Worm (Caenorhabditis elegans) whole organism, L4 larva: ENCODE measurements around the gene K01D12.8.

ENCODE experiments used
- F44E2.7 ChIP-seq: fragments of 200-800 bp; sonication (Bioruptor generic); IDR thresholded peaks from 2 replicates; pipeline ENCODE4 v2.1.2; 2022; ENCODE audit warnings: missing genetic modification characterization, missing compliant biosample characterization
- ZK337.2 ChIP-seq: fragments of 200-800 bp; sonication (Bioruptor generic); IDR thresholded peaks from 2 replicates; pipeline ENCODE4 v1.3.6; 2022; ENCODE audit warnings: missing genetic modification reagents, missing genetic modification characterization, missing compliant biosample characterization
- ama-1 ChIP-seq: fragments of 150-350 bp; optimal IDR thresholded peaks from 2 replicates; lab custom pipeline; 2014; ENCODE audit warnings: inconsistent platforms, mixed read lengths
- dmd-9 ChIP-seq: fragments of 200-800 bp; sonication (Bioruptor generic); IDR thresholded peaks from 2 replicates; pipeline ENCODE4 v1.3.6; 2022; ENCODE audit warnings: missing genetic modification reagents, missing genetic modification characterization, missing compliant biosample characterization
- mdl-1 ChIP-seq, 2 experiments: fragments of 150-350 bp in 1 of 2; sonication (generic microtip) in 1 of 2; optimal IDR thresholded peaks; 2 replicates each; lab custom pipeline; 2014 to 2017; ENCODE audit warnings: missing biosample characterization in 2 of 2, missing genetic modification characterization in 2 of 2
- nhr-111 ChIP-seq: fragments of 200-800 bp; sonication (Bioruptor generic); optimal IDR thresholded peaks from 2 replicates; lab custom pipeline; 2018; ENCODE audit warnings: mild to moderate bottlenecking, missing genetic modification characterization, missing compliant biosample characterization
- nhr-237 ChIP-seq: sonication (generic microtip); optimal IDR thresholded peaks from 2 replicates; lab custom pipeline; 2017; ENCODE audit warnings: missing biosample characterization, missing genetic modification characterization
- pha-4 ChIP-seq, 2 experiments: fragments of 150-350 bp in 1 of 2; fragments of 200-800 bp in 1 of 2; sonication (Bioruptor generic) in 1 of 2; IDR thresholded peaks in 1 of 2; optimal IDR thresholded peaks in 1 of 2; 2 replicates each; pipeline versions ENCODE4 v1.3.6 to Lab custom; 2014 to 2022; ENCODE audit warnings: missing genetic modification characterization in 2 of 2, missing genetic modification reagents in 2 of 2, missing biosample characterization in 1 of 2, missing compliant biosample characterization in 1 of 2
- snpc-4 ChIP-seq: fragments of 150-350 bp; optimal IDR thresholded peaks from 2 replicates; lab custom pipeline; 2014; ENCODE audit warnings: missing biosample characterization, missing genetic modification characterization
- spr-3 ChIP-seq: fragments of 200-800 bp; sonication (Bioruptor generic); optimal IDR thresholded peaks from 2 replicates; lab custom pipeline; 2018; ENCODE audit warnings: mild to moderate bottlenecking, missing genetic modification characterization, missing compliant biosample characterization
- tra-1 ChIP-seq: fragments of 200-800 bp; sonication (Bioruptor generic); IDR thresholded peaks from 2 replicates; pipeline ENCODE4 v1.3.6; 2022; ENCODE audit warnings: missing genetic modification reagents, missing genetic modification characterization, missing compliant biosample characterization

DNA sequence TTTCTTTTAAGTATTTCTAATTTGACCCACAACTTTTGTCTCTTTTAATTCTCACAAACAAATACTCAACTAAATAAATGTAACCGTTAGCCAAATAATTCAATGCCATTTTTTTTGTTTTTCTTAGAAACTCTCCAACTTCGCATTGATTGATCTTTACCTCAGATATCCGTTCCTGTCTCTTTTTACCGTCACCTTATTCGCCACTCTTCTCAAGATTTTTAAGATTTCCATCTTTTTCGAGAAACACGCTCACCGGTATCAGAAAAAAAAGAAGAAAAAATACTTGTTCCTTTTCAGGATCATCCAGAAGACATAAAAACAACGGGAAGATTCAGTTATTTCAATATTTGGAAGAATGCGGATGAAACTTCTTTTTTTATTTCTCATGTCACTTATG, 44.1 kb upstream of the K01D12.8 start, which contains the start of gene F23H12.5:
- TF ChIP-seq snpc-4 (tag; lab: Kevin White, UChicago) = no peak
- no peak for TF ChIP-seq tra-1 (GFP tag; lab: Robert Waterston, UW)
- no peak for TF ChIP-seq nhr-111 (GFP tag; lab: Kevin White, UChicago)
- no peak for TF ChIP-seq ZK337.2 (GFP tag; lab: Robert Waterston, UW)
- TF ChIP-seq ama-1 (lab: Kevin White, UChicago) = no peak
- TF ChIP-seq mdl-1 (tag; optimal IDR thresholded peaks at IDR 0.05; lab: Kevin White, UChicago) = no peak
- no peak for TF ChIP-seq dmd-9 (GFP tag; lab: Robert Waterston, UW)
- no peak for TF ChIP-seq spr-3 (GFP tag; lab: Kevin White, UChicago)
- TF ChIP-seq nhr-237 = no peak
- TF ChIP-seq pha-4 (GFP tag; IDR thresholded peaks at IDR 0.05; lab: Robert Waterston, UW) = no peak
- TF ChIP-seq pha-4 (tag; optimal IDR thresholded peaks at IDR 0.05; lab: Kevin White, UChicago) = no peak
- TF ChIP-seq F44E2.7 (GFP tag; lab: Robert Waterston, UW) = no peak
